Worm (Caenorhabditis elegans) whole organism, mixed stage, embryonic: Measurements from ENCODE around the gene lgc-16.

Experiments used
- blmp-1 ChIP-seq: fragments of 150-350 bp; optimal IDR thresholded peaks from 2 replicates; lab custom pipeline; 2014; ENCODE audit warnings: missing biosample characterization, missing genetic modification characterization
- ceh-43 ChIP-seq: fragments of 200-800 bp; sonication (Bioruptor generic); optimal IDR thresholded peaks from 2 replicates; lab custom pipeline; 2018; ENCODE audit warnings: mild to moderate bottlenecking, missing genetic modification characterization, moderate library complexity, missing compliant biosample characterization
- ces-1 ChIP-seq: fragments of 150-350 bp; optimal IDR thresholded peaks from 2 replicates; lab custom pipeline; 2014; ENCODE audit warnings: missing biosample characterization, missing genetic modification reagents, missing genetic modification characterization
- cnd-1 ChIP-seq: fragments of 200-800 bp; sonication (Bioruptor generic); optimal IDR thresholded peaks from 2 replicates; lab custom pipeline; 2018; ENCODE audit warnings: mild to moderate bottlenecking, missing genetic modification characterization, missing compliant biosample characterization
- elt-1 ChIP-seq: sonication (generic microtip); optimal IDR thresholded peaks from 2 replicates; lab custom pipeline; 2017; ENCODE audit warnings: missing genetic modification characterization, mild to moderate bottlenecking, missing compliant biosample characterization, antibody characterized with exemption, moderate library complexity, borderline replicate concordance; ENCODE audit not compliant: insufficient read depth
- elt-3 ChIP-seq: fragments of 150-350 bp; optimal IDR thresholded peaks from 2 replicates; lab custom pipeline; 2014; ENCODE audit warnings: missing biosample characterization, missing genetic modification characterization
- ham-2 ChIP-seq: fragments of 200-800 bp; sonication (Bioruptor generic); optimal IDR thresholded peaks from 2 replicates; lab custom pipeline; 2018; ENCODE audit warnings: mild to moderate bottlenecking, missing genetic modification characterization, missing compliant biosample characterization
- mep-1 ChIP-seq: fragments of 150-350 bp; optimal IDR thresholded peaks from 2 replicates; lab custom pipeline; 2017; ENCODE audit warnings: missing biosample characterization, missing genetic modification reagents, missing genetic modification characterization, inconsistent platforms
- nhr-12 ChIP-seq: fragments of 150-350 bp; optimal IDR thresholded peaks from 2 replicates; lab custom pipeline; 2014; ENCODE audit warnings: missing biosample characterization, missing genetic modification characterization
- nhr-237 ChIP-seq: fragments of 150-350 bp; optimal IDR thresholded peaks from 2 replicates; lab custom pipeline; 2014; ENCODE audit warnings: missing biosample characterization, missing genetic modification characterization
- pha-4 ChIP-seq: fragments of 150-350 bp; optimal IDR thresholded peaks from 2 replicates; lab custom pipeline; 2018; ENCODE audit warnings: missing biosample characterization, missing genetic modification reagents, missing genetic modification characterization
- sem-2 ChIP-seq: fragments of 200-800 bp; sonication (Bioruptor generic); optimal IDR thresholded peaks from 2 replicates; lab custom pipeline; 2018; ENCODE audit warnings: mild to moderate bottlenecking, missing genetic modification characterization, missing compliant biosample characterization
- unc-62 ChIP-seq: fragments of 150-350 bp; optimal IDR thresholded peaks from 2 replicates; lab custom pipeline; 2014; ENCODE audit warnings: missing biosample characterization, missing genetic modification reagents, missing genetic modification characterization

DNA sequence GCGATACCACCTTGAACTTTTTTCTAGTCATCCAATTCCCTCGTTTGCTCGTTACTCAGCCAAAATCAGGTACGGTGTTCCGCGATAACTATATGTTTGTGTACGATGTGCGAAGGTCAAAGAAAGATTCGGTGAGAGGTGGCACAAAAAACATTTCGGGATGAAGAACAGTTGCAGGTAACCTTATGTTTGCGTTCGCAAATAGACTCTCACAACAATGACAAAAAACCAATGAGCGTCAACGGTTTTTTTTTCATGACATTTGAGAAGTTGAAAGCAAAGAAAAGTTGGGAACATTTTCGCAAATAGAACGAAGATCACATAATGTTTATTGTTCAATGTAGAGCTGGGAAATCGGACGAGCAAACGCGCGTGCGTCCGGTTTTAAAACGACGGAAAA is 44.2 kb downstream of the lgc-16 start:
- TF ChIP-seq nhr-12 (no peak), cnd-1 (tag; lab: Kevin White, UChicago) (no peak), nhr-237 (no peak), elt-3 (tag; lab: Kevin White, UChicago) (no peak), blmp-1 (no peak), elt-1 (no peak), pha-4 (tag; lab: Kevin White, UChicago) (no peak), mep-1 (tag; lab: Kevin White, UChicago) (no peak), ces-1 (GFP tag; lab: Kevin White, UChicago) (no peak), ceh-43 (GFP tag; lab: Kevin White, UChicago) (no peak), sem-2 (GFP tag; lab: Kevin White, UChicago) (no peak), unc-62 (no peak), ham-2 (no peak)
